Worm (Caenorhabditis elegans): ENCODE results near the gene ptr-6.

ptr-6 gene

DNA sequence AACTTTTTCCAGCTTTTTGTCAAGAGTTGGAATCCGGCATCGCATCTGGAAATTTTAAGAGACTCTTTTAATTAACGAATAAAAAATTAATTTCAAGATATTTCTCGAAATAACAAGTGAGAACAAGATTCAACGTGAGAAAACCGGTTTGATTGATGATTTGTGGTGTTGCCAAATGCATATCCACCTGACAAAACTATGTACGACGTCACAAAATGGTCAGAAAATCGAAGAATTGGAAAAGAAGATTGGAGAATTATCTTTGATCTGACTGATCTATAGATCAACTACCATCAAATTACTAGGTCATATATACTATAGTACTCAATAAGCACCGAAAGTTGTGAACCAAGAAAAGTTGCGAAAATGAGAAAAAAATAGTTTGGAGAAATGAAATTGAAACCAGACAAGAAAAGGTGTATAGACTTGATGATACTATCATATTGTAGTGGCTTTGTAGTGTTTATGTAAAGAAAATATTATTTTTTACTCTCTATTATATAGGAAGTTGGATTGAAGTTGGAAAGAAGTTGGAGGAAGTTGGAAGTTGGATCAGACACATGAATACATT lies at the start of gene ptr-6:
TSS of gene ptr-6 (minus strand) at position 47 of the 571 bp plus-strand sequence.
- TF ChIP-seq skn-1 (tag; optimal IDR thresholded peaks at IDR 0.05) (no peak), ZK546.5 (tag; optimal IDR thresholded peaks at IDR 0.05) (no peak), fos-1 (tag; optimal IDR thresholded peaks at IDR 0.05) (no peak), nhr-25 (tag; optimal IDR thresholded peaks at IDR 0.05) (peak; percentile 61), nhr-21 (tag; optimal IDR thresholded peaks at IDR 0.05) (peak; percentile 44), sma-9 (GFP tag; optimal IDR thresholded peaks at IDR 0.05) (peak; percentile 66), sma-9 (tag; optimal IDR thresholded peaks at IDR 0.05) (no peak), lin-39 (tag; optimal IDR thresholded peaks at IDR 0.05) (no peak), sma-3 (GFP tag; optimal IDR thresholded peaks at IDR 0.05) (peak; percentile 31), peb-1 (tag; optimal IDR thresholded peaks at IDR 0.05) (no peak), crh-2 (tag; optimal IDR thresholded peaks at IDR 0.05) (peak; percentile 0)

DNA sequence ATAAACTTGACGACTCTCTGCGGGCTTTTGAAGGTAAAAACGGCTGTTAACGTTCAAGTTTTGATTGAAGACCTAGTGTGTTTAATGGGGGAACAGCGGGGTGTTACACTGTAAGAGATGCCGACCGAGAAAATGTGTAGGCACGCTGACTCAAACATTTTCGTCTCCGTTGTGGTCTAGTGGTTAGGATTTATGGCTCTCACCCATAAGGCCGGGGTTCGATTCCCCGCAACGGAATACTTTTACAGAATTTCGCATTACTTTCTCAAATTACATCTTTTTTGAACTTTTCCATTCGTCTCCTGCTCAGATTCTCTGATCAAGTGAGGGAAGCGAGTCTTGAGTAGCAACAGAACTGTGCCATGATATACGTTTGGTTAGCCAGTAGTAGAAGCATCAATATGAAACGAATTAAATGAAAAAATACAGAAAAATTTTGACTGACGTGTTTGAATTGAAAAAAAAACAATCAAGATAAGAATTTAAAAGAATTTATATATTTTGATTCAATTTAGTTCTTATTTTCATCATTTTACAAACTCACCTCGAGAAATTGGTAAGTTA lies 46.7 kb upstream of the ptr-6 start, which contains the start of gene ZK622.1:
TSS of gene ZK622.1 (plus strand) at position 514 of the 564 bp plus-strand sequence.
- TF ChIP-seq C34F6.9 (tag; optimal IDR thresholded peaks at IDR 0.05) = no peak
- TF ChIP-seq unc-55 (GFP tag; optimal IDR thresholded peaks at IDR 0.05) = peak; percentile 19
- TF ChIP-seq ztf-1 (GFP tag; conservative IDR thresholded peaks at IDR 0.05) = no peak
- no peak for TF ChIP-seq unc-62 (GFP tag; optimal IDR thresholded peaks at IDR 0.05)
- no peak for TF ChIP-seq R02D3.7 (tag; optimal IDR thresholded peaks at IDR 0.05)
- TF ChIP-seq nhr-10 (tag; optimal IDR thresholded peaks at IDR 0.05) = no peak
- TF ChIP-seq nhr-77 (tag; optimal IDR thresholded peaks at IDR 0.05) = no peak
- no peak for TF ChIP-seq mab-5 (tag; optimal IDR thresholded peaks at IDR 0.05)
- peak; percentile 25 for TF ChIP-seq F13H6.1 (tag; optimal IDR thresholded peaks at IDR 0.05)
- no peak for TF ChIP-seq ceh-82 (tag; optimal IDR thresholded peaks at IDR 0.05)
- no peak for TF ChIP-seq elt-3 (tag; optimal IDR thresholded peaks at IDR 0.05)
- TF ChIP-seq skn-1 (tag; optimal IDR thresholded peaks at IDR 0.05) = no peak
- no peak for TF ChIP-seq egl-27 (tag; optimal IDR thresholded peaks at IDR 0.05)
- no peak for TF ChIP-seq nhr-12 (tag; optimal IDR thresholded peaks at IDR 0.05)
- no peak for TF ChIP-seq nhr-11 (tag; optimal IDR thresholded peaks at IDR 0.05)
- TF ChIP-seq fos-1 (tag; optimal IDR thresholded peaks at IDR 0.05) = peak; percentile 29
- no peak for TF ChIP-seq unc-39 (tag; optimal IDR thresholded peaks at IDR 0.05)
- TF ChIP-seq sma-9 (GFP tag; optimal IDR thresholded peaks at IDR 0.05) = peak; percentile 9
- no peak for TF ChIP-seq sma-9 (tag; optimal IDR thresholded peaks at IDR 0.05)
- TF ChIP-seq nhr-23 (tag; optimal IDR thresholded peaks at IDR 0.05) = no peak
- no peak for TF ChIP-seq elt-1 (tag; optimal IDR thresholded peaks at IDR 0.05)
- peak; percentile 2 for TF ChIP-seq crh-2 (tag; optimal IDR thresholded peaks at IDR 0.05)
- no peak for TF ChIP-seq lin-11 (tag; optimal IDR thresholded peaks at IDR 0.05)
- TF ChIP-seq ztf-4 (tag; optimal IDR thresholded peaks at IDR 0.05) = no peak
- TF ChIP-seq nhr-25 (tag; optimal IDR thresholded peaks at IDR 0.05) = no peak
- TF ChIP-seq sma-3 (GFP tag; optimal IDR thresholded peaks at IDR 0.05) = peak; percentile 38
- TF ChIP-seq snpc-4 (tag; optimal IDR thresholded peaks at IDR 0.05) = no peak
- no peak for TF ChIP-seq nhr-237 (tag; optimal IDR thresholded peaks at IDR 0.05)
- no peak for TF ChIP-seq dmd-4 (tag; optimal IDR thresholded peaks at IDR 0.05)
- no peak for TF ChIP-seq lin-39 (tag; optimal IDR thresholded peaks at IDR 0.05)
- TF ChIP-seq blmp-1 (tag; optimal IDR thresholded peaks at IDR 0.05; ENCODE audit: insufficient read depth) = no peak
- no peak for TF ChIP-seq gmeb-1 (tag; optimal IDR thresholded peaks at IDR 0.05)
- peak; percentile 53 for TF ChIP-seq nhr-129 (tag; optimal IDR thresholded peaks at IDR 0.05)
- peak; percentile 3 for TF ChIP-seq nhr-21 (tag; optimal IDR thresholded peaks at IDR 0.05)
- no peak for TF ChIP-seq aly-2 (tag; optimal IDR thresholded peaks at IDR 0.05)
- peak in 1 of 2 experiments; percentile 32 for TF ChIP-seq lsy-2 (tag; optimal IDR thresholded peaks at IDR 0.05)
- TF ChIP-seq ceh-16 (tag; optimal IDR thresholded peaks at IDR 0.05) = no peak
- TF ChIP-seq sem-4 (tag; optimal IDR thresholded peaks at IDR 0.05) = no peak

DNA sequence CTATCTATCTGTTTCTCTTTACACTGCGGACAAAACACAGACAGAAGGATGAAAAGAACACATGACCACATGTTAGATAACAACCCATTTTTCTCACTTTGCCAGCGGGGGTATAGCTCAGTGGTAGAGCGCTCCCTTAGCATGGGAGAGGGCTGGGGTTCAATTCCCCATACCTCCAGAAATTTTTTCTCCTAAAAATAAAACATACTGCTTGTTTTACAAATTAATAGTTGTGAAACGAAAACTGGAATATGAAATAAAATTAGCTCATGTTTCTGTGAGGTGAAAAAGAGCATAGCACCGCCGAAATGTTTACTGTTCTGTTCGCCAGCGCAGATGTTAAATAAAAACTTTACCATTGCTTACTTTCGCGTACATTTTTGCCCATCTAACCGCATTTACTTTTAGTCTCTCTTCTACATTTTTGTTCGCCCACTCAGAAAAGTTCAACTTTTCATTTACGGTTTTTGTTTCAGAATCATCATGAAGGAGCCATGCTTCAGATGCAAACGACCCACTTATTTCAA lies 45.7 kb upstream of the ptr-6 start, which contains the start of gene ZK622.4:
TSS of gene ZK622.4 (plus strand) at position 477 of the 527 bp plus-strand sequence.
- peak; percentile 15 for TF ChIP-seq sma-3 (GFP tag; optimal IDR thresholded peaks at IDR 0.05)
- TF ChIP-seq lsy-2 (tag; optimal IDR thresholded peaks at IDR 0.05) = peak; percentile 37 to 53
- TF ChIP-seq lin-11 (tag; optimal IDR thresholded peaks at IDR 0.05) = no peak
- peak; percentile 55 for TF ChIP-seq fos-1 (tag; optimal IDR thresholded peaks at IDR 0.05)
- TF ChIP-seq ceh-16 (tag; optimal IDR thresholded peaks at IDR 0.05) = no peak
- no peak for TF ChIP-seq peb-1 (tag; optimal IDR thresholded peaks at IDR 0.05)
- peak; percentile 41 for TF ChIP-seq lin-13 (GFP tag; optimal IDR thresholded peaks at IDR 0.05)
- TF ChIP-seq unc-55 (GFP tag; optimal IDR thresholded peaks at IDR 0.05) = peak; percentile 71
- no peak for TF ChIP-seq unc-39 (tag; optimal IDR thresholded peaks at IDR 0.05)
- TF ChIP-seq crh-2 (tag; optimal IDR thresholded peaks at IDR 0.05) = peak; percentile 60
- TF ChIP-seq F13H6.1 (tag; optimal IDR thresholded peaks at IDR 0.05) = peak; percentile 55
- peak; percentile 52 for TF ChIP-seq C34F6.9 (tag; optimal IDR thresholded peaks at IDR 0.05)
- TF ChIP-seq nhr-129 (tag; optimal IDR thresholded peaks at IDR 0.05) = peak; percentile 74
- TF ChIP-seq gmeb-1 (tag; optimal IDR thresholded peaks at IDR 0.05) = peak; percentile 50
- TF ChIP-seq nhr-21 (tag; optimal IDR thresholded peaks at IDR 0.05) = peak; percentile 35
- TF ChIP-seq ztf-4 (tag; optimal IDR thresholded peaks at IDR 0.05) = peak; percentile 3
- TF ChIP-seq sma-9 (GFP tag; optimal IDR thresholded peaks at IDR 0.05) = peak; percentile 65
- TF ChIP-seq sma-9 (tag; optimal IDR thresholded peaks at IDR 0.05) = no peak

All from whole organism, L2 larva.